Worm (Caenorhabditis elegans): ENCODE measurements around the gene gst-31.

- no peak for TF ChIP-seq ceh-13 (GFP tag; optimal IDR thresholded peaks at IDR 0.05)
- TF ChIP-seq tbx-11 (GFP tag; IDR thresholded peaks at IDR 0.05) = no peak
Observed at ce11 chrII:15197500-15197899, 22.7 kb upstream of the gst-31 start.
